Worm (Caenorhabditis elegans) whole organism, L3 larva: Measurements from ENCODE around the gene wht-3.

Experiments
- elt-2 ChIP-seq: sonication (generic microtip); optimal IDR thresholded peaks from 2 replicates; lab custom pipeline; 2016; ENCODE audit warnings: missing genetic modification reagents, mild to moderate bottlenecking, missing genetic modification characterization, missing compliant biosample characterization
- nhr-11 ChIP-seq: fragments of 150-350 bp; optimal IDR thresholded peaks from 2 replicates; lab custom pipeline; 2014; ENCODE audit warnings: missing biosample characterization, missing genetic modification characterization
- pha-4 ChIP-seq: fragments of 150-350 bp; optimal IDR thresholded peaks from 2 replicates; lab custom pipeline; 2014; ENCODE audit warnings: missing biosample characterization, missing genetic modification reagents, missing genetic modification characterization
- snpc-4 ChIP-seq: fragments of 150-350 bp; optimal IDR thresholded peaks from 2 replicates; lab custom pipeline; 2014; ENCODE audit warnings: missing biosample characterization, missing genetic modification characterization
- ztf-11 ChIP-seq: fragments of 150-350 bp; optimal IDR thresholded peaks from 2 replicates; lab custom pipeline; 2014; ENCODE audit warnings: missing biosample characterization, missing genetic modification characterization
- ztf-4 ChIP-seq: fragments of 150-350 bp; optimal IDR thresholded peaks from 2 replicates; lab custom pipeline; 2014; ENCODE audit warnings: missing biosample characterization, missing genetic modification characterization

DNA sequence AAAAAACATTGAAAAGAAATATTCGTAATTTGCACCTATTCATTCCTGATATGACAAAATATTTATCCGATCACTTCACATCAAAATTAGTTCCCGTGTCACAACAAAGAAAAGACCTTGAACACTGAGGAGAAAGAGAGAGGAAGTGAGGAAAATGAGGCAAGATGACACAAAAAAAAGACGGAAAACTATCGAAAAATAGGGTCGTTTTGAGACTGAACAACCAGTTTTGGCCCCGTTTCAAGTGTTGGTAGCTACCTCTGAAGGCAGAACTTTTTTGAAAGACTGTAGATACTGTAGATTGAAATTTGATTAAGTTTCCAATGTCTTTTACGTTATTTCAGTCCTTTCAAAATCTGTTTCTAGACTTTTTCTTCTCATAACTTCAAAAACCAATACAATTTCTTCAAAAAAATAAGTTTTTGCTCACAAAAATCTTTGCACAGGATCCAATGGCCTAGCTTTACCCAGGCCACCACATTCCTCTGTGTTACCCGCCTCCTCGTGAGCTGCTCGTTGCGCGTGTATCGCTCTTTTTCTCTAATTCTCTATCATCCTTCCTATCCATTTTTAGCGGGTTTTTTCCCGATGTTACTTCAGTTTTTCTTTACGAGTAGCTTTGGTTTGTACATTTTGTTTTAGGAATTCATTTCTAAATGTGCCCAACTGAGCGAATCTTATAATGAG, 45.0 kb upstream of the wht-3 start:
- TF ChIP-seq ztf-11 (tag; lab: Kevin White, UChicago) = no peak
- TF ChIP-seq snpc-4 (tag; lab: Kevin White, UChicago) = peak; percentile 46
- TF ChIP-seq pha-4 (tag; lab: Kevin White, UChicago) = peak; percentile 73
- no peak for TF ChIP-seq ztf-4 (tag; lab: Kevin White, UChicago)
- no peak for TF ChIP-seq nhr-11 (tag; lab: Kevin White, UChicago)
- no peak for TF ChIP-seq elt-2
